Fruit fly (Drosophila melanogaster): ENCODE measurements around the gene Trc8.

Trc8 gene

dm6 chr3R:29547983-29548382, 44.4 kb upstream of the Trc8 start (continued):
- TF ChIP-seq CG34422 (GFP tag; IDR thresholded peaks at IDR 0.05) (no peak), CG5245 (GFP tag; optimal IDR thresholded peaks at IDR 0.05) (no peak), CG15479 (GFP tag; optimal IDR thresholded peaks at IDR 0.05) (no peak), CG3838 (GFP tag; optimal IDR thresholded peaks at IDR 0.05) (no peak), CG32767 (GFP tag; IDR thresholded peaks at IDR 0.05) (no peak), zfh1 (GFP tag; IDR thresholded peaks at IDR 0.05) (no peak)

- TF ChIP-seq peb (GFP tag; IDR thresholded peaks at IDR 0.05) = no peak
- TF ChIP-seq CG8281 (tag; optimal IDR thresholded peaks at IDR 0.05) = no peak
- peak; percentile 35 for TF ChIP-seq zf30C (GFP tag; optimal IDR thresholded peaks at IDR 0.05)
- no peak for TF ChIP-seq caup (GFP tag; optimal IDR thresholded peaks at IDR 0.05; ENCODE audit: severe bottlenecking)
- no peak for TF ChIP-seq Trl (optimal IDR thresholded peaks at IDR 0.05)
- no peak for TF ChIP-seq Trl (GFP tag; optimal IDR thresholded peaks at IDR 0.05)
- no peak for TF ChIP-seq MESR4 (GFP tag; optimal IDR thresholded peaks at IDR 0.05)
- no peak for TF ChIP-seq psq (GFP tag; optimal IDR thresholded peaks at IDR 0.05)
- TF ChIP-seq lola (GFP tag; optimal IDR thresholded peaks at IDR 0.05) = peak in 1 of 3 experiments; percentile 64
- TF ChIP-seq Scr (GFP tag; IDR thresholded peaks at IDR 0.05; ENCODE audit: partially characterized antibody) = no peak
- no peak for TF ChIP-seq CG18619 (GFP tag; optimal IDR thresholded peaks at IDR 0.05)
- TF ChIP-seq CG17829 (tag; optimal IDR thresholded peaks at IDR 0.05) = peak; percentile 37
- TF ChIP-seq grau (tag; optimal IDR thresholded peaks at IDR 0.05) = peak; percentile 23
- TF ChIP-seq Med (GFP tag) = peak; percentile 17
- TF ChIP-seq unc-4 (GFP tag; IDR thresholded peaks at IDR 0.05; ENCODE audit: partially characterized antibody) = no peak
- peak; percentile 8 for TF ChIP-seq nmo (GFP tag; optimal IDR thresholded peaks at IDR 0.05)
- peak; percentile 26 for TF ChIP-seq CG12391 (tag; optimal IDR thresholded peaks at IDR 0.05)
- no peak for TF ChIP-seq nerfin-2 (GFP tag; IDR thresholded peaks at IDR 0.05; ENCODE audit: partially characterized antibody)
- TF ChIP-seq Abd-B (GFP tag; optimal IDR thresholded peaks at IDR 0.05) = peak; percentile 36
- TF ChIP-seq sna (GFP tag; IDR thresholded peaks at IDR 0.05; ENCODE audit: partially characterized antibody) = no peak
- TF ChIP-seq phol (tag; optimal IDR thresholded peaks at IDR 0.05) = peak; percentile 31
- TF ChIP-seq CG6791 (GFP tag; IDR thresholded peaks at IDR 0.05; ENCODE audit: partially characterized antibody) = no peak
- no peak for TF ChIP-seq CG31224 (GFP tag; IDR thresholded peaks at IDR 0.05)
- TF ChIP-seq Atf3 (GFP tag; optimal IDR thresholded peaks at IDR 0.05) = no peak
- TF ChIP-seq insv (GFP tag; optimal IDR thresholded peaks at IDR 0.05) = no peak
- TF ChIP-seq kah (GFP tag; optimal IDR thresholded peaks at IDR 0.05) = no peak
- no peak for TF ChIP-seq Lhr (GFP tag; optimal IDR thresholded peaks at IDR 0.05)
- TF ChIP-seq ato (GFP tag; IDR thresholded peaks at IDR 0.05; ENCODE audit: partially characterized antibody) = no peak
- TF ChIP-seq CG18476 (GFP tag; optimal IDR thresholded peaks at IDR 0.05) = no peak
- no peak for TF ChIP-seq bigmax (GFP tag; optimal IDR thresholded peaks at IDR 0.05)
- TF ChIP-seq ac (GFP tag; optimal IDR thresholded peaks at IDR 0.05) = peak; percentile 47
- no peak for TF ChIP-seq H2.0 (GFP tag; IDR thresholded peaks at IDR 0.05)
- no peak for TF ChIP-seq Fer1 (GFP tag; optimal IDR thresholded peaks at IDR 0.05)
- no peak for TF ChIP-seq CG16863 (GFP tag; optimal IDR thresholded peaks at IDR 0.05)
- no peak for TF ChIP-seq fu2 (GFP tag; optimal IDR thresholded peaks at IDR 0.05)
- TF ChIP-seq pnt (GFP tag; optimal IDR thresholded peaks at IDR 0.05) = no peak
- TF ChIP-seq B-H2 (GFP tag; optimal IDR thresholded peaks at IDR 0.05) = no peak
- TF ChIP-seq Drgx (GFP tag; IDR thresholded peaks at IDR 0.05) = no peak
- no peak for TF ChIP-seq CG4707 (GFP tag; optimal IDR thresholded peaks at IDR 0.05)
- peak; percentile 2 for TF ChIP-seq unpg (GFP tag; optimal IDR thresholded peaks at IDR 0.05)
- TF ChIP-seq Ravus (GFP tag; IDR thresholded peaks at IDR 0.05) = no peak
- no peak for TF ChIP-seq Gug (GFP tag; IDR thresholded peaks at IDR 0.05)
Measured at dm6 chr3R:29547182-29547979, 43.8 kb upstream of the Trc8 start.
